Fruit fly (Drosophila melanogaster): ENCODE measurements around the gene CG12713.

The CG12713 gene

dm6 chr3L:15809185-15809584 is 23.1 kb upstream of the CG12713 start, which contains the start of gene CG13445:
CG13445 (plus strand) TSS chr3L:15809485.
- TF ChIP-seq Med (GFP tag) (peak; percentile 57), Antp (GFP tag; optimal IDR thresholded peaks at IDR 0.05) (no peak), H15 (GFP tag; IDR thresholded peaks at IDR 0.05) (no peak), Gsc (GFP tag; IDR thresholded peaks at IDR 0.05) (no peak), sim (GFP tag; IDR thresholded peaks at IDR 0.05) (0 out of 2 replicates have a peak, but pooled peaks have one; percentile 3), CG6272 (GFP tag; IDR thresholded peaks at IDR 0.05) (no peak)

- no peak for TF ChIP-seq CG15011 (GFP tag; optimal IDR thresholded peaks at IDR 0.05)
- no peak for TF ChIP-seq toy (GFP tag; IDR thresholded peaks at IDR 0.05)
- TF ChIP-seq BEAF-32 (GFP tag; optimal IDR thresholded peaks at IDR 0.05) = peak; percentile 33
- no peak for TF ChIP-seq ab (GFP tag; optimal IDR thresholded peaks at IDR 0.05)
- no peak for TF ChIP-seq nmo (GFP tag; optimal IDR thresholded peaks at IDR 0.05)
- TF ChIP-seq lmd (GFP tag; IDR thresholded peaks at IDR 0.05) = no peak
- no peak for TF ChIP-seq CG4424 (GFP tag; optimal IDR thresholded peaks at IDR 0.05)
- TF ChIP-seq croc (GFP tag; conservative IDR thresholded peaks at IDR 0.05) = no peak
- TF ChIP-seq Dip3 (GFP tag; optimal IDR thresholded peaks at IDR 0.05) = no peak
- TF ChIP-seq CG18262 (tag; optimal IDR thresholded peaks at IDR 0.05) = no peak
- TF ChIP-seq dmrt11E (tag; optimal IDR thresholded peaks at IDR 0.05) = no peak
- no peak for TF ChIP-seq CG10267 (tag; optimal IDR thresholded peaks at IDR 0.05)
- no peak for TF ChIP-seq Hr78 (GFP tag; optimal IDR thresholded peaks at IDR 0.05)
- no peak for TF ChIP-seq CG7839 (tag; optimal IDR thresholded peaks at IDR 0.05)
- peak; percentile 62 for TF ChIP-seq sens (GFP tag)
- TF ChIP-seq odd (GFP tag; optimal IDR thresholded peaks at IDR 0.05) = no peak
- TF ChIP-seq shn (GFP tag; optimal IDR thresholded peaks at IDR 0.05) = no peak
- TF ChIP-seq CG17359 (tag; optimal IDR thresholded peaks at IDR 0.05) = no peak
- TF ChIP-seq CG13287 (GFP tag; IDR thresholded peaks at IDR 0.05; ENCODE audit: partially characterized antibody) = peak; percentile 32; the same call in 1 of the 2 replicates
- no peak for TF ChIP-seq sug (tag; optimal IDR thresholded peaks at IDR 0.05)
- peak in 1 of 3 experiments; percentile 39 for TF ChIP-seq lola (GFP tag; optimal IDR thresholded peaks at IDR 0.05)
- no peak for TF ChIP-seq exex (tag; optimal IDR thresholded peaks at IDR 0.05)
- no peak for TF ChIP-seq CG1832 (GFP tag; optimal IDR thresholded peaks at IDR 0.05)
- no peak for TF ChIP-seq CG12236 (GFP tag; optimal IDR thresholded peaks at IDR 0.05)
- TF ChIP-seq az2 (GFP tag; optimal IDR thresholded peaks at IDR 0.05) = no peak
- no peak for TF ChIP-seq esg (GFP tag; conservative IDR thresholded peaks at IDR 0.05)
- peak; percentile 27; the same call in 1 of the 2 replicates for TF ChIP-seq unc-4 (GFP tag; IDR thresholded peaks at IDR 0.05; ENCODE audit: partially characterized antibody)
- no peak for TF ChIP-seq ranshi (GFP tag; IDR thresholded peaks at IDR 0.05)
- 0 out of 3 replicates have a peak, but pooled peaks have one; percentile 24 for TF ChIP-seq HLH4C (GFP tag; IDR thresholded peaks at IDR 0.05; ENCODE audit: partially characterized antibody)
- TF ChIP-seq bbx (GFP tag; IDR thresholded peaks at IDR 0.05; ENCODE audit: partially characterized antibody) = no peak
- TF ChIP-seq CG10959 (GFP tag; IDR thresholded peaks at IDR 0.05) = no peak
- no peak for TF ChIP-seq Dad (GFP tag; optimal IDR thresholded peaks at IDR 0.05)
- no peak for TF ChIP-seq CG16863 (GFP tag; optimal IDR thresholded peaks at IDR 0.05)
- peak; percentile 43 for TF ChIP-seq Scr (GFP tag; IDR thresholded peaks at IDR 0.05; ENCODE audit: partially characterized antibody)
- TF ChIP-seq fd64A (GFP tag; optimal IDR thresholded peaks at IDR 0.05) = no peak
- TF ChIP-seq tup (GFP tag; optimal IDR thresholded peaks at IDR 0.05) = no peak
- TF ChIP-seq cas (GFP tag; IDR thresholded peaks at IDR 0.05) = no peak
Observed at dm6 chr3L:15809768-15810167, 22.5 kb upstream of the CG12713 start.

Measured in whole organism, embryonic.